Worm (Caenorhabditis elegans) whole organism, L4 larva: ENCODE measurements around the gene srtx-1.

ENCODE experiments used
- attf-4 ChIP-seq: sonication (generic microtip); optimal IDR thresholded peaks from 3 replicates; lab custom pipeline; 2017; ENCODE audit warnings: missing biosample characterization, missing genetic modification characterization
- dmd-6 ChIP-seq: fragments of 200-800 bp; sonication (Bioruptor generic); IDR thresholded peaks from 2 replicates; pipeline ENCODE4 v1.3.6; 2022; ENCODE audit warnings: missing genetic modification reagents, missing genetic modification characterization, missing compliant biosample characterization
- egl-43 ChIP-seq: fragments of 200-800 bp; sonication (Bioruptor generic); IDR thresholded peaks from 2 replicates; pipeline ENCODE4 v1.3.6; 2022; ENCODE audit warnings: missing genetic modification reagents, missing genetic modification characterization, missing compliant biosample characterization
- hlh-30 ChIP-seq: sonication (generic microtip); optimal IDR thresholded peaks from 2 replicates; lab custom pipeline; 2017; ENCODE audit warnings: antibody characterized with exemption, mild to moderate bottlenecking, missing genetic modification characterization, missing compliant biosample characterization; ENCODE audit not compliant: insufficient read depth
- hmg-1.1 ChIP-seq: fragments of 200-800 bp; sonication (Bioruptor generic); IDR thresholded peaks from 2 replicates; pipeline ENCODE4 v1.3.6; 2022; ENCODE audit warnings: missing genetic modification reagents, missing genetic modification characterization, missing compliant biosample characterization
- lin-1 ChIP-seq: fragments of 200-800 bp; sonication (Bioruptor generic); IDR thresholded peaks from 2 replicates; pipeline ENCODE4 v1.3.6; 2022; ENCODE audit warnings: missing genetic modification reagents, missing genetic modification characterization, missing compliant biosample characterization
- lir-3 ChIP-seq: sonication (generic microtip); optimal IDR thresholded peaks from 2 replicates; lab custom pipeline; 2016; ENCODE audit warnings: mild to moderate bottlenecking, missing genetic modification characterization, missing compliant biosample characterization
- madf-5 ChIP-seq, 2 experiments: fragments of 200-800 bp; sonication (Bioruptor generic); IDR thresholded peaks; 2 replicates each; pipeline ENCODE4 v1.3.6; 2022; ENCODE audit warnings: missing compliant biosample characterization in 2 of 2, missing genetic modification characterization in 2 of 2
- mdl-1 ChIP-seq, 2 experiments: fragments of 150-350 bp in 1 of 2; sonication (generic microtip) in 1 of 2; optimal IDR thresholded peaks; 2 replicates each; lab custom pipeline; 2014 to 2017; ENCODE audit warnings: missing biosample characterization in 2 of 2, missing genetic modification characterization in 2 of 2
- nhr-111 ChIP-seq: fragments of 200-800 bp; sonication (Bioruptor generic); optimal IDR thresholded peaks from 2 replicates; lab custom pipeline; 2018; ENCODE audit warnings: mild to moderate bottlenecking, missing genetic modification characterization, missing compliant biosample characterization
- nhr-237 ChIP-seq: sonication (generic microtip); optimal IDR thresholded peaks from 2 replicates; lab custom pipeline; 2017; ENCODE audit warnings: missing biosample characterization, missing genetic modification characterization
- nhr-28 ChIP-seq: fragments of 150-350 bp; optimal IDR thresholded peaks from 2 replicates; lab custom pipeline; 2014; ENCODE audit warnings: missing biosample characterization, missing genetic modification characterization
- pqm-1 ChIP-seq: sonication (generic microtip); optimal IDR thresholded peaks from 2 replicates; lab custom pipeline; 2017; ENCODE audit warnings: missing biosample characterization, missing genetic modification characterization
- snpc-1.2 ChIP-seq: fragments of 200-800 bp; sonication (Bioruptor generic); IDR thresholded peaks from 2 replicates; pipeline ENCODE4 v1.3.6; 2022; ENCODE audit warnings: missing genetic modification reagents, missing genetic modification characterization, missing compliant biosample characterization
- spr-3 ChIP-seq: fragments of 200-800 bp; sonication (Bioruptor generic); optimal IDR thresholded peaks from 2 replicates; lab custom pipeline; 2018; ENCODE audit warnings: mild to moderate bottlenecking, missing genetic modification characterization, missing compliant biosample characterization
- tra-1 ChIP-seq: fragments of 200-800 bp; sonication (Bioruptor generic); IDR thresholded peaks from 2 replicates; pipeline ENCODE4 v1.3.6; 2022; ENCODE audit warnings: missing genetic modification reagents, missing genetic modification characterization, missing compliant biosample characterization
- unc-62 ChIP-seq, 3 experiments: fragments of 150-350 bp in 1 of 3; sonication (generic microtip); optimal IDR thresholded peaks in 2 of 3; peaks in 1 of 3; 1 replicate in 1 of 3; 2 replicates in 2 of 3; lab custom pipeline; 2014 to 2017; ENCODE audit warnings: missing biosample characterization in 3 of 3, missing genetic modification characterization in 3 of 3, missing genetic modification reagents in 3 of 3, missing genotype in 1 of 3
- ztf-11 ChIP-seq: fragments of 150-350 bp; optimal IDR thresholded peaks from 2 replicates; lab custom pipeline; 2014; ENCODE audit warnings: missing biosample characterization, missing genetic modification characterization
- ztf-7 ChIP-seq: fragments of 150-350 bp; optimal IDR thresholded peaks from 2 replicates; lab custom pipeline; 2014; ENCODE audit warnings: missing biosample characterization, missing genetic modification characterization

The srtx-1 gene

ce11 chrIV:7456225-7456624 lies 35.2 kb downstream of the srtx-1 start, which contains the start of gene F13B6.1 (continued):
- TF ChIP-seq madf-5 (GFP tag; IDR thresholded peaks at IDR 0.05; lab: Robert Waterston, UW) (no peak), egl-43 (GFP tag; lab: Robert Waterston, UW) (no peak)

ce11 chrIV:7460225-7460624 lies 39.2 kb downstream of the srtx-1 start, which contains the start of gene F13B6.2:
Gene F13B6.2, minus strand, starts transcription at chrIV:7460325.
- TF ChIP-seq nhr-237 (tag; lab: Kevin White, UChicago) = no peak
- no peak for TF ChIP-seq ztf-11 (tag; lab: Kevin White, UChicago)
- no peak for TF ChIP-seq hlh-30
- no peak for TF ChIP-seq lin-1 (GFP tag; lab: Robert Waterston, UW)

- no peak for TF ChIP-seq hmg-1.1
- no peak for TF ChIP-seq ztf-7
These were observed 44.8 kb downstream of the srtx-1 start, which contains the start of gene F13B6.3 for ce11 chrIV:7465857-7466256. Gene F13B6.3, minus strand, starts transcription at chrIV:7465957.

DNA sequence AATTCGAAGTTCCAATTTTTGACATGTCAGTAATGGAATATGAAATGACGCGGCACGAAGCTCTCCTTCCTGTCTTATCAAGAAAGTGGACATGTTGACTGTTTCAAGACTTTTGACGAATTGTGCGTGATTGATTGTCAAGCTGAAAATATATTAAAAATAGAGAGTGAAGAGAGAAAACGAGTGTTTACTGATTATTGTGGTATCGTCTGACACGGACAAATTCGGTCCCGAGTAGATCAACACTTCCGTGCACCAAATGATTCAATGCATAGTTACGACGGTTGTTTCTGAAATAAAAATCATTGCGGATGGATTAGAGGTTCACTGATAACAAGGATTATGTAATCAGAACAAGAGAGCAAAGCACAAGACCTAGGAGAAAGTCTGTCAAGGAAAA lies 46.2 kb downstream of the srtx-1 start:
- TF ChIP-seq spr-3 (GFP tag; lab: Kevin White, UChicago) (no peak), pqm-1 (tag; lab: Kevin White, UChicago) (peak; percentile 48), lir-3 (tag; lab: Kevin White, UChicago) (no peak), tra-1 (GFP tag; lab: Robert Waterston, UW) (0 out of 2 replicates have a peak, but pooled peaks have one; percentile 15), nhr-111 (no peak)

DNA sequence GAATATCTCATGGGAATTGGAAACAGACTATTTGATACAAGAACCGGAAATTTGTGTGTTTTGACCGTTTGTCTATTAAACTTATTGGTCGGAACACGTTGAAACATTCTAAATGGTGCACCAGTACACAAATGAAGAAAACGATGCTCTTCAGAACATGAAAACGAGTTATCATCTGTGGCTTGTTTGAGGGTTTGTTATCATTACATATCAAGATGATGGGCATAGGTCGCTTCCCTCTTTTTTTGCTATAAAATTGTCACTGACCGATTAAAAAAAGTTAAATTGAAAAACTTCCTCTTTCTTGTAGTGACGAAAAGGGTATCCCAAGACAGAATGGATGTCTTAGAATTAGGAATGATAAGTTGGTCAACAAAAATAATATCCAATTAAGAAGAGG lies 47.6 kb downstream of the srtx-1 start:
- TF ChIP-seq pqm-1 (tag; lab: Kevin White, UChicago) (peak; percentile 72), snpc-1.2 (GFP tag; lab: Robert Waterston, UW) (no peak), unc-62 (GFP tag; optimal IDR thresholded peaks at IDR 0.05 in 1 of 2; lab: Kevin White, UChicago) (peak in 1 of 2 experiments; percentile 9), unc-62 (tag; optimal IDR thresholded peaks at IDR 0.05; lab: Kevin White, UChicago) (no peak)

ce11 chrIV:7469782-7470413 lies 48.9 kb downstream of the srtx-1 start, which contains the start of gene F55G1.7:
Gene F55G1.7, minus strand, starts transcription at chrIV:7469832.
- TF ChIP-seq mdl-1 (tag; optimal IDR thresholded peaks at IDR 0.05; lab: Kevin White, UChicago) (peak in 1 of 2 experiments; percentile 12), dmd-6 (peak; percentile 40), unc-62 (GFP tag; optimal IDR thresholded peaks at IDR 0.05 in 1 of 2; lab: Kevin White, UChicago) (peak in 1 of 2 experiments; percentile 85), unc-62 (tag; optimal IDR thresholded peaks at IDR 0.05; lab: Kevin White, UChicago) (no peak), attf-4 (no peak), nhr-28 (tag; lab: Kevin White, UChicago) (peak; percentile 12)
